Fruit fly (Drosophila melanogaster): Measurements from ENCODE around the gene Pfdn6.

Pfdn6 gene

dm6 chr3L:19897685-19898009 lies 25.8 kb upstream of the Pfdn6 start:
- TF ChIP-seq Snoo (tag; optimal IDR thresholded peaks at IDR 0.05), result no peak
- no peak for TF ChIP-seq Ets98B (GFP tag; IDR thresholded peaks at IDR 0.05)
- no peak for TF ChIP-seq D1 (tag; optimal IDR thresholded peaks at IDR 0.05)
- no peak for TF ChIP-seq CG14655 (GFP tag; optimal IDR thresholded peaks at IDR 0.05)
- no peak for TF ChIP-seq CG17806 (tag; optimal IDR thresholded peaks at IDR 0.05)
- no peak for TF ChIP-seq fd96Ca (GFP tag; IDR thresholded peaks at IDR 0.05)
- TF ChIP-seq CG13204 (GFP tag; optimal IDR thresholded peaks at IDR 0.05), result no peak
- no peak for TF ChIP-seq Pif1A (GFP tag; optimal IDR thresholded peaks at IDR 0.05)
- no peak for TF ChIP-seq CG15710 (tag; optimal IDR thresholded peaks at IDR 0.05)
- TF ChIP-seq CG12605 (GFP tag; IDR thresholded peaks at IDR 0.05), result no peak
- no peak for TF ChIP-seq CG9948 (tag; optimal IDR thresholded peaks at IDR 0.05)
- TF ChIP-seq CG32121 (GFP tag; IDR thresholded peaks at IDR 0.05), result no peak
- TF ChIP-seq CG4496 (GFP tag; IDR thresholded peaks at IDR 0.05), result no peak
- no peak for TF ChIP-seq CG10348 (GFP tag; IDR thresholded peaks at IDR 0.05)
- no peak for TF ChIP-seq CG8159 (tag; optimal IDR thresholded peaks at IDR 0.05)
- TF ChIP-seq EcR (GFP tag; optimal IDR thresholded peaks at IDR 0.05), result no peak
- TF ChIP-seq CG8301 (tag; optimal IDR thresholded peaks at IDR 0.05), result no peak
- no peak for TF ChIP-seq rn (GFP tag; IDR thresholded peaks at IDR 0.05)
- no peak for TF ChIP-seq gl (tag; optimal IDR thresholded peaks at IDR 0.05)
- no peak for TF ChIP-seq Pif1B (GFP tag; optimal IDR thresholded peaks at IDR 0.05)

- peak; percentile 71 for TF ChIP-seq Pif1A (GFP tag; optimal IDR thresholded peaks at IDR 0.05)
- peak; percentile 48 for TF ChIP-seq CG17806 (tag; optimal IDR thresholded peaks at IDR 0.05)
- TF ChIP-seq CG4496 (GFP tag; IDR thresholded peaks at IDR 0.05), result peak; percentile 64; the same call in 2 of the 3 replicates
- TF ChIP-seq Ets98B (GFP tag; IDR thresholded peaks at IDR 0.05), result no peak
- no peak for TF ChIP-seq gl (tag; optimal IDR thresholded peaks at IDR 0.05)
- TF ChIP-seq CG15710 (tag; optimal IDR thresholded peaks at IDR 0.05), result peak; percentile 40
- TF ChIP-seq Pif1B (GFP tag; optimal IDR thresholded peaks at IDR 0.05), result peak; percentile 51
- no peak for TF ChIP-seq CG13204 (GFP tag; optimal IDR thresholded peaks at IDR 0.05)
- peak; percentile 38 for TF ChIP-seq CG8159 (tag; optimal IDR thresholded peaks at IDR 0.05)
- TF ChIP-seq Snoo (tag; optimal IDR thresholded peaks at IDR 0.05), result no peak
- TF ChIP-seq CG32121 (GFP tag; IDR thresholded peaks at IDR 0.05), result no peak
- peak; percentile 67 for TF ChIP-seq CG14655 (GFP tag; optimal IDR thresholded peaks at IDR 0.05)
- no peak for TF ChIP-seq CG12605 (GFP tag; IDR thresholded peaks at IDR 0.05)
- peak; percentile 57 for TF ChIP-seq CG8301 (tag; optimal IDR thresholded peaks at IDR 0.05)
- TF ChIP-seq EcR (GFP tag; optimal IDR thresholded peaks at IDR 0.05), result peak; percentile 96
- no peak for TF ChIP-seq fd96Ca (GFP tag; IDR thresholded peaks at IDR 0.05)
- peak; percentile 69 for TF ChIP-seq CG9948 (tag; optimal IDR thresholded peaks at IDR 0.05)
- no peak for TF ChIP-seq CG10348 (GFP tag; IDR thresholded peaks at IDR 0.05)
- peak; percentile 29 for TF ChIP-seq CG34367 (tag; optimal IDR thresholded peaks at IDR 0.05)
- peak; percentile 29 for TF ChIP-seq D1 (tag; optimal IDR thresholded peaks at IDR 0.05)
- TF ChIP-seq rn (GFP tag; IDR thresholded peaks at IDR 0.05), result no peak
Observed at dm6 chr3L:19898547-19899282, 24.8 kb upstream of the Pfdn6 start.

- peak; percentile 25 for TF ChIP-seq CG13204 (GFP tag; optimal IDR thresholded peaks at IDR 0.05)
- TF ChIP-seq Snoo (tag; optimal IDR thresholded peaks at IDR 0.05), result no peak
- TF ChIP-seq EcR (GFP tag; optimal IDR thresholded peaks at IDR 0.05), result peak; percentile 74
- no peak for TF ChIP-seq CG34367 (tag; optimal IDR thresholded peaks at IDR 0.05)
Observed at dm6 chr3L:19899308-19899927, 24.1 kb upstream of the Pfdn6 start.

- TF ChIP-seq Pif1A (GFP tag; optimal IDR thresholded peaks at IDR 0.05) (no peak), CG4496 (GFP tag; IDR thresholded peaks at IDR 0.05) (0 out of 3 replicates have a peak, but pooled peaks have one; percentile 23)
Observed at dm6 chr3L:19900184-19901089, 23.0 kb upstream of the Pfdn6 start.

- TF ChIP-seq EcR (GFP tag; optimal IDR thresholded peaks at IDR 0.05), result peak; percentile 39
- TF ChIP-seq Pif1B (GFP tag; optimal IDR thresholded peaks at IDR 0.05), result no peak
Observed at dm6 chr3L:19901486-19902255, 21.8 kb upstream of the Pfdn6 start.
